Worm (Caenorhabditis elegans) whole organism, L1 larva: ENCODE data around the gene eral-1.

ENCODE experiments used
- C04F5.9 ChIP-seq: sonication (generic microtip); optimal IDR thresholded peaks from 2 replicates; lab custom pipeline; 2016; ENCODE audit warnings: missing genetic modification characterization, missing compliant biosample characterization
- C16A3.4 ChIP-seq: fragments of 150-350 bp; optimal IDR thresholded peaks from 2 replicates; lab custom pipeline; 2014; ENCODE audit warnings: missing biosample characterization, missing genetic modification characterization
- C34B4.2 ChIP-seq: sonication (generic microtip); optimal IDR thresholded peaks from 2 replicates; lab custom pipeline; 2017; ENCODE audit warnings: mild to moderate bottlenecking, missing genetic modification characterization, missing compliant biosample characterization
- F16B12.6 ChIP-seq: fragments of 150-350 bp; optimal IDR thresholded peaks from 2 replicates; lab custom pipeline; 2014; ENCODE audit warnings: missing biosample characterization, missing genetic modification characterization
- Y116A8C.19 ChIP-seq: sonication (generic microtip); optimal IDR thresholded peaks from 2 replicates; lab custom pipeline; 2016; ENCODE audit warnings: missing compliant biosample characterization, missing genetic modification characterization, borderline replicate concordance
- aha-1 ChIP-seq: fragments of 150-350 bp; optimal IDR thresholded peaks from 2 replicates; lab custom pipeline; 2014; ENCODE audit warnings: missing biosample characterization, missing genetic modification characterization
- alr-1 ChIP-seq: fragments of 200-800 bp; sonication (Bioruptor generic); optimal IDR thresholded peaks from 2 replicates; lab custom pipeline; 2018; ENCODE audit warnings: borderline replicate concordance, mild to moderate bottlenecking, missing genetic modification characterization, missing compliant biosample characterization
- aly-2 ChIP-seq: fragments of 150-350 bp; optimal IDR thresholded peaks from 2 replicates; lab custom pipeline; 2014; ENCODE audit warnings: missing biosample characterization, missing genetic modification characterization
- ama-1 ChIP-seq: fragments of 150-350 bp; optimal IDR thresholded peaks from 2 replicates; lab custom pipeline; 2014
- blmp-1 ChIP-seq: fragments of 150-350 bp; optimal IDR thresholded peaks from 2 replicates; lab custom pipeline; 2014; ENCODE audit warnings: missing biosample characterization, missing genetic modification characterization
- ceh-88 ChIP-seq: fragments of 200-800 bp; sonication (Bioruptor generic); IDR thresholded peaks from 2 replicates; pipeline ENCODE4 v1.3.6; 2022; ENCODE audit warnings: missing genetic modification characterization, missing compliant biosample characterization
- ceh-90 ChIP-seq: sonication (generic microtip); optimal IDR thresholded peaks from 2 replicates; lab custom pipeline; 2016; ENCODE audit warnings: missing genetic modification characterization, missing compliant biosample characterization
- ces-1 ChIP-seq: fragments of 150-350 bp; optimal IDR thresholded peaks from 2 replicates; lab custom pipeline; 2014; ENCODE audit warnings: missing biosample characterization, missing genetic modification reagents, missing genetic modification characterization
- dsc-1 ChIP-seq: sonication (generic microtip); optimal IDR thresholded peaks from 2 replicates; lab custom pipeline; 2016; ENCODE audit warnings: mild to moderate bottlenecking, missing genetic modification characterization, missing compliant biosample characterization
- efl-3 ChIP-seq: fragments of 200-800 bp; sonication (Bioruptor generic); optimal IDR thresholded peaks from 2 replicates; lab custom pipeline; 2018; ENCODE audit warnings: mild to moderate bottlenecking, missing genetic modification characterization, missing compliant biosample characterization
- elt-2 ChIP-seq: sonication (generic microtip); optimal IDR thresholded peaks from 2 replicates; lab custom pipeline; 2016; ENCODE audit warnings: missing genetic modification characterization, mild to moderate bottlenecking, inconsistent platforms, missing compliant biosample characterization, missing genetic modification reagents
- ets-5 ChIP-seq: fragments of 200-800 bp; sonication (Bioruptor generic); IDR thresholded peaks from 2 replicates; pipeline ENCODE4 v1.3.6; 2022; ENCODE audit warnings: missing genetic modification characterization, missing compliant biosample characterization
- fkh-4 ChIP-seq: sonication (generic microtip); optimal IDR thresholded peaks from 2 replicates; lab custom pipeline; 2016; ENCODE audit warnings: missing compliant biosample characterization, missing genetic modification characterization, borderline replicate concordance
- grh-1 ChIP-seq: fragments of 200-800 bp; sonication (Bioruptor generic); IDR thresholded peaks from 2 replicates; pipeline ENCODE4 v1.3.6; 2022; ENCODE audit warnings: missing genetic modification reagents, missing genetic modification characterization, missing compliant biosample characterization
- hlh-17 ChIP-seq: fragments of 200-800 bp; sonication (Bioruptor generic); optimal IDR thresholded peaks from 2 replicates; lab custom pipeline; 2018; ENCODE audit warnings: missing genetic modification characterization, mild to moderate bottlenecking, missing compliant biosample characterization, moderate library complexity, borderline replicate concordance
- hlh-4 ChIP-seq: sonication (generic microtip); optimal IDR thresholded peaks from 2 replicates; lab custom pipeline; 2016; ENCODE audit warnings: mild to moderate bottlenecking, missing genetic modification characterization, missing compliant biosample characterization
- isw-1 ChIP-seq: fragments of 200-800 bp; sonication (Bioruptor generic); IDR thresholded peaks from 2 replicates; pipeline ENCODE4 v1.3.6; 2022; ENCODE audit warnings: missing genetic modification characterization, missing compliant biosample characterization
- lin-13 ChIP-seq: fragments of 150-350 bp; optimal IDR thresholded peaks from 2 replicates; lab custom pipeline; 2014; ENCODE audit warnings: missing biosample characterization, missing genetic modification reagents, missing genetic modification characterization
- lin-15B ChIP-seq: fragments of 150-350 bp; sonication (generic microtip); optimal IDR thresholded peaks from 3 replicates; lab custom pipeline; 2014; ENCODE audit warnings: missing biosample characterization, missing genetic modification characterization
- mab-9 ChIP-seq: fragments of 200-800 bp; sonication (Bioruptor generic); IDR thresholded peaks from 2 replicates; pipeline ENCODE4 v1.3.6; 2022; ENCODE audit warnings: missing genetic modification reagents, missing genetic modification characterization, missing compliant biosample characterization
- mdl-1 ChIP-seq, 2 experiments: fragments of 150-350 bp; optimal IDR thresholded peaks; 2 replicates each; lab custom pipeline; 2014 to 2017; ENCODE audit warnings: missing biosample characterization in 2 of 2, missing genetic modification characterization in 2 of 2, inconsistent platforms in 1 of 2
- mep-1 ChIP-seq: fragments of 150-350 bp; optimal IDR thresholded peaks from 2 replicates; lab custom pipeline; 2014; ENCODE audit warnings: missing biosample characterization, missing genetic modification characterization
- nhr-20 ChIP-seq: sonication (generic microtip); optimal IDR thresholded peaks from 2 replicates; lab custom pipeline; 2016; ENCODE audit warnings: mild to moderate bottlenecking, missing genetic modification characterization, missing compliant biosample characterization
- nhr-237 ChIP-seq: fragments of 150-350 bp; optimal IDR thresholded peaks from 2 replicates; lab custom pipeline; 2014; ENCODE audit warnings: missing biosample characterization, missing genetic modification characterization
- nhr-71 ChIP-seq: sonication (generic microtip); optimal IDR thresholded peaks from 2 replicates; lab custom pipeline; 2016; ENCODE audit warnings: mild to moderate bottlenecking, missing genetic modification characterization, moderate library complexity, missing compliant biosample characterization
- nhr-76 ChIP-seq: sonication (generic microtip); optimal IDR thresholded peaks from 2 replicates; lab custom pipeline; 2017; ENCODE audit warnings: missing biosample characterization, missing genetic modification characterization
- nhr-77 ChIP-seq: fragments of 150-350 bp; optimal IDR thresholded peaks from 2 replicates; lab custom pipeline; 2014; ENCODE audit warnings: missing biosample characterization, missing genetic modification characterization
- nhr-84 ChIP-seq: sonication (generic microtip); optimal IDR thresholded peaks from 2 replicates; lab custom pipeline; 2017; ENCODE audit warnings: missing biosample characterization, missing genetic modification characterization
- nhr-90 ChIP-seq: sonication (generic microtip); optimal IDR thresholded peaks from 2 replicates; lab custom pipeline; 2016; ENCODE audit warnings: mild to moderate bottlenecking, missing genetic modification characterization, missing compliant biosample characterization; ENCODE audit not compliant: poor library complexity
- pag-3 ChIP-seq: sonication (generic microtip); optimal IDR thresholded peaks from 2 replicates; lab custom pipeline; 2017; ENCODE audit warnings: missing genetic modification characterization, mild to moderate bottlenecking, missing compliant biosample characterization, antibody characterized with exemption, borderline replicate concordance; ENCODE audit not compliant: insufficient read depth
- pax-3 ChIP-seq: fragments of 200-800 bp; sonication (Bioruptor generic); optimal IDR thresholded peaks from 2 replicates; lab custom pipeline; 2018; ENCODE audit warnings: mild to moderate bottlenecking, missing genetic modification characterization, moderate library complexity, missing compliant biosample characterization
- pqm-1 ChIP-seq: sonication (generic microtip); optimal IDR thresholded peaks from 3 replicates; lab custom pipeline; 2017; ENCODE audit warnings: missing biosample characterization, missing genetic modification characterization
- rnt-1 ChIP-seq: sonication (generic microtip); optimal IDR thresholded peaks from 2 replicates; lab custom pipeline; 2016; ENCODE audit warnings: mild to moderate bottlenecking, missing genetic modification characterization, moderate library complexity, missing compliant biosample characterization
- skn-1 ChIP-seq: fragments of 150-350 bp; optimal IDR thresholded peaks from 2 replicates; lab custom pipeline; 2014; ENCODE audit warnings: missing biosample characterization, missing genetic modification characterization
- snpc-4 ChIP-seq: fragments of 150-350 bp; optimal IDR thresholded peaks from 2 replicates; lab custom pipeline; 2014; ENCODE audit warnings: missing biosample characterization, missing genetic modification characterization
- snu-23 ChIP-seq: sonication (generic microtip); optimal IDR thresholded peaks from 2 replicates; lab custom pipeline; 2016; ENCODE audit warnings: missing genetic modification characterization, missing compliant biosample characterization
- tlp-1 ChIP-seq: fragments of 150-350 bp; optimal IDR thresholded peaks from 2 replicates; lab custom pipeline; 2014; ENCODE audit warnings: missing biosample characterization, missing genetic modification characterization
- unc-130 ChIP-seq: fragments of 150-350 bp; optimal IDR thresholded peaks from 2 replicates; lab custom pipeline; 2017; ENCODE audit warnings: missing biosample characterization, missing genetic modification characterization, inconsistent platforms
- unc-30 ChIP-seq: sonication (generic microtip); optimal IDR thresholded peaks from 2 replicates; lab custom pipeline; 2017; ENCODE audit warnings: missing biosample characterization, missing genetic modification characterization
- unc-98 ChIP-seq: fragments of 200-800 bp; sonication (Bioruptor generic); IDR thresholded peaks from 2 replicates; pipeline ENCODE4 v1.3.6; 2022; ENCODE audit warnings: missing genetic modification characterization, missing compliant biosample characterization
- vab-15 ChIP-seq: sonication (generic microtip); optimal IDR thresholded peaks from 2 replicates; lab custom pipeline; 2017; ENCODE audit warnings: missing genotype, mild to moderate bottlenecking, missing genetic modification characterization, missing compliant biosample characterization
- zag-1 ChIP-seq: fragments of 150-350 bp; optimal IDR thresholded peaks from 2 replicates; lab custom pipeline; 2014; ENCODE audit warnings: missing biosample characterization, missing genetic modification characterization
- zip-4 ChIP-seq: fragments of 200-800 bp; sonication (Bioruptor generic); optimal IDR thresholded peaks from 2 replicates; lab custom pipeline; 2018; ENCODE audit warnings: mild to moderate bottlenecking, missing genetic modification characterization, moderate library complexity, missing compliant biosample characterization
- ztf-11 ChIP-seq, 2 experiments: sonication (generic microtip); optimal IDR thresholded peaks; 2 replicates each; lab custom pipeline; 2016 to 2017; ENCODE audit warnings: missing genetic modification characterization in 2 of 2, missing biosample characterization in 1 of 2, missing compliant biosample characterization in 1 of 2
- ztf-4 ChIP-seq: fragments of 150-350 bp; optimal IDR thresholded peaks from 2 replicates; lab custom pipeline; 2014; ENCODE audit warnings: missing biosample characterization, missing genetic modification characterization

Gene eral-1

DNA sequence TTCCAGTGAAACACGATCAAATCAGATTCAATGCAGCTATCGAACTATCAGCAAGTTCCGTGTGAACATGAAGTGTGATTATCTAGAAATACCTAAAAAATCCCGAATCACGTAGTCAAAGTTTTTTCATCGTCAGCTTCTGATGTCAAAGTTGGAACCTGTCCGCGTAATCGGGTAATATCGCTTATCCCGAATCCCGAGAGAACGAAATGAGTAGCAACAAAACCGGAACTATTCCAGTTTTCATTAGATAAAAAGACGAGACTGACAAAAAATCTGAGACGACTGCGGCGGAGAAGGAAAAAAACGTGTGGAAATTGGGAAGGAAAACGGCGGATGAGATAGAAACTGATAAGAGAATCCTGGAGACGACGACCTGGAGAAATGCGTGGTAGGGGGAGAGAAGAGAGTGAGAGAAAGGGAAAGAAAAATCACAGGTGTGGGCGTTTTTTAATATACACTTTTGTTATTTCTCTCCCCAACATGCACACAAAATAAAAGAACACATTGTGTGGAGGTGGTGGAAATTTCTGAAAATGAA lies 30.5 kb upstream of the eral-1 start:
- TF ChIP-seq skn-1 (tag; lab: Kevin White, UChicago) (peak; percentile 11), hlh-17 (GFP tag; lab: Kevin White, UChicago) (no peak), zag-1 (tag; lab: Kevin White, UChicago) (no peak), rnt-1 (tag; lab: Kevin White, UChicago) (peak; percentile 29), blmp-1 (tag; lab: Kevin White, UChicago) (peak; percentile 88), nhr-237 (no peak), mdl-1 (tag; optimal IDR thresholded peaks at IDR 0.05; lab: Kevin White, UChicago) (no peak), fkh-4 (tag; lab: Kevin White, UChicago) (no peak)

DNA sequence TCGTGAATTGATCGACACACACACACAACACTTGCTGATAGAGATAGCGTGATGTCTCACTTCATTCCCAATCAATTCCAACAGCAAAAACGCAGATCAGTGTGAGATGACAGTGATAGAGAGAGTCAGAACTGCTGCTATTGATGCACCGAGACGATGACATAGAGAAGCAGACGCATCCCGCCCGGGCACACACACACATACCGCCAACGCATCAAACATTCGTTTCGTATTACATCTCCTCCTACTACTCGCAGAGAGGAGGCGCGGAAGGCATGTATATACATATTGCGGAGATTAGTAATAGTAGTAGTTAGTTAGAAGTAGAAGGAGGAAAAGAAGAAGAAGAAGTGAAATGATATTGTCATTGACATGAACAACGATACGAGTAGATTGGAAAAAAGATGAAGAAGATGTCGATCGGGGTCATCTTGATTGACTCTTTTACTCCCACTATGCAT lies 29.9 kb upstream of the eral-1 start:
- TF ChIP-seq nhr-84 (no peak), ets-5 (GFP tag; lab: Robert Waterston, UW) (no peak), ztf-4 (tag; lab: Kevin White, UChicago) (no peak), mab-9 (GFP tag; lab: Robert Waterston, UW) (no peak), F16B12.6 (tag; lab: Kevin White, UChicago) (no peak), snpc-4 (tag; lab: Kevin White, UChicago) (no peak), unc-98 (GFP tag; lab: Robert Waterston, UW) (no peak), isw-1 (no peak), nhr-90 (tag; lab: Kevin White, UChicago) (peak; percentile 72), zag-1 (tag; lab: Kevin White, UChicago) (no peak), elt-2 (tag; lab: Kevin White, UChicago) (peak; percentile 62), hlh-17 (GFP tag; lab: Kevin White, UChicago) (no peak), grh-1 (GFP tag; lab: Robert Waterston, UW) (no peak), pqm-1 (tag; lab: Kevin White, UChicago) (no peak), ama-1 (lab: Kevin White, UChicago) (peak; percentile 81), alr-1 (tag; lab: Kevin White, UChicago) (no peak), pax-3 (tag; lab: Kevin White, UChicago) (no peak), nhr-76 (no peak), nhr-20 (tag; lab: Kevin White, UChicago) (peak; percentile 72), unc-30 (tag; lab: Kevin White, UChicago) (no peak), lin-15B (no peak), vab-15 (tag; lab: Kevin White, UChicago) (no peak), zip-4 (GFP tag; lab: Kevin White, UChicago) (no peak), rnt-1 (tag; lab: Kevin White, UChicago) (peak; percentile 71), C04F5.9 (tag; lab: Kevin White, UChicago) (no peak), mep-1 (tag; lab: Kevin White, UChicago) (peak; percentile 59), pag-3 (tag; lab: Kevin White, UChicago) (no peak), C34B4.2 (no peak), hlh-4 (no peak), ceh-88 (GFP tag; lab: Robert Waterston, UW) (no peak), nhr-237 (no peak), ceh-90 (tag; lab: Kevin White, UChicago) (no peak), efl-3 (no peak), nhr-77 (tag; lab: Kevin White, UChicago) (no peak), skn-1 (tag; lab: Kevin White, UChicago) (peak; percentile 32), aha-1 (tag; lab: Kevin White, UChicago) (no peak), ztf-11 (tag; optimal IDR thresholded peaks at IDR 0.05; lab: Kevin White, UChicago) (no peak), tlp-1 (tag; lab: Kevin White, UChicago) (no peak), dsc-1 (tag; lab: Kevin White, UChicago) (peak; percentile 40), nhr-71 (tag; lab: Kevin White, UChicago) (peak; percentile 80), ces-1 (GFP tag; lab: Kevin White, UChicago) (no peak), unc-130 (tag; lab: Kevin White, UChicago) (peak; percentile 59), Y116A8C.19 (no peak), snu-23 (peak; percentile 79), aly-2 (tag; lab: Kevin White, UChicago) (peak; percentile 30), C16A3.4 (peak; percentile 61), lin-13 (GFP tag; lab: Kevin White, UChicago) (no peak)
